Fruit fly (Drosophila melanogaster): Measurements from ENCODE around the gene Srp72.

The Srp72 gene

dm6 chr3R:20560019-20560667 lies 28.4 kb upstream of the Srp72 start, which contains the start of gene CG15922 (continued):
- TF ChIP-seq lilli (GFP tag; optimal IDR thresholded peaks at IDR 0.05) = peak; percentile 44
- no peak for TF ChIP-seq Gug (GFP tag; IDR thresholded peaks at IDR 0.05)
- no peak for TF ChIP-seq Sin3A (optimal IDR thresholded peaks at IDR 0.05)
- no peak for TF ChIP-seq fd96Cb (tag; optimal IDR thresholded peaks at IDR 0.05)
- no peak for TF ChIP-seq klu (GFP tag; IDR thresholded peaks at IDR 0.05)
- TF ChIP-seq Blimp-1 (GFP tag; optimal IDR thresholded peaks at IDR 0.05) = peak; percentile 10
- TF ChIP-seq trh (GFP tag; optimal IDR thresholded peaks at IDR 0.05) = no peak
- TF ChIP-seq bsh (GFP tag; optimal IDR thresholded peaks at IDR 0.05) = no peak
- TF ChIP-seq CG16813 (GFP tag; IDR thresholded peaks at IDR 0.05; ENCODE audit: partially characterized antibody) = no peak
- no peak for TF ChIP-seq prd (optimal IDR thresholded peaks at IDR 0.05)
- TF ChIP-seq prd (GFP tag; IDR thresholded peaks at IDR 0.05) = peak; percentile 7; the same call in 1 of the 3 replicates
- TF ChIP-seq CG12219 (GFP tag; optimal IDR thresholded peaks at IDR 0.05) = no peak
- TF ChIP-seq cwo (GFP tag; optimal IDR thresholded peaks at IDR 0.05) = peak; percentile 39
- TF ChIP-seq CG18599 (GFP tag; optimal IDR thresholded peaks at IDR 0.05) = peak; percentile 0
- TF ChIP-seq crc (GFP tag; optimal IDR thresholded peaks at IDR 0.05) = no peak
- TF ChIP-seq yki (optimal IDR thresholded peaks at IDR 0.05) = no peak
- TF ChIP-seq CG17612 (GFP tag; IDR thresholded peaks at IDR 0.05) = no peak
- TF ChIP-seq CG8089 (GFP tag; optimal IDR thresholded peaks at IDR 0.05) = no peak
- TF ChIP-seq Pdp1 (GFP tag; optimal IDR thresholded peaks at IDR 0.05) = peak in 1 of 2 experiments; percentile 50
- TF ChIP-seq ewg (GFP tag; optimal IDR thresholded peaks at IDR 0.05) = no peak
- no peak for TF ChIP-seq CG17568 (GFP tag; optimal IDR thresholded peaks at IDR 0.05)
- TF ChIP-seq dm (GFP tag; optimal IDR thresholded peaks at IDR 0.05) = no peak
- no peak for TF ChIP-seq Ravus (GFP tag; IDR thresholded peaks at IDR 0.05)
- no peak for TF ChIP-seq sr (GFP tag; IDR thresholded peaks at IDR 0.05)
- no peak for TF ChIP-seq fd3F (GFP tag; optimal IDR thresholded peaks at IDR 0.05)
- peak; percentile 33 for TF ChIP-seq CoRest (tag; optimal IDR thresholded peaks at IDR 0.05)
- TF ChIP-seq CG6791 (GFP tag; IDR thresholded peaks at IDR 0.05; ENCODE audit: partially characterized antibody) = no peak
- TF ChIP-seq crp (GFP tag; optimal IDR thresholded peaks at IDR 0.05) = no peak
- TF ChIP-seq ab (GFP tag; optimal IDR thresholded peaks at IDR 0.05) = no peak
- TF ChIP-seq CG6813 (GFP tag; optimal IDR thresholded peaks at IDR 0.05) = no peak
- TF ChIP-seq psq (GFP tag; optimal IDR thresholded peaks at IDR 0.05) = no peak
- no peak for TF ChIP-seq CG17385 (GFP tag; optimal IDR thresholded peaks at IDR 0.05)
- no peak for TF ChIP-seq corto (GFP tag; optimal IDR thresholded peaks at IDR 0.05)
- TF ChIP-seq BtbVII (GFP tag; optimal IDR thresholded peaks at IDR 0.05) = no peak
- TF ChIP-seq HmgD (GFP tag; optimal IDR thresholded peaks at IDR 0.05) = no peak
- TF ChIP-seq ap (GFP tag; IDR thresholded peaks at IDR 0.05) = 0 out of 2 replicates have a peak, but pooled peaks have one; percentile 31
- no peak for TF ChIP-seq grau (tag; optimal IDR thresholded peaks at IDR 0.05)
- TF ChIP-seq CG3281 (GFP tag; optimal IDR thresholded peaks at IDR 0.05) = peak; percentile 3
- peak; percentile 50 for TF ChIP-seq CG2678 (tag; optimal IDR thresholded peaks at IDR 0.05)
- no peak for TF ChIP-seq btn (GFP tag; optimal IDR thresholded peaks at IDR 0.05)
- TF ChIP-seq zfh2 (GFP tag; optimal IDR thresholded peaks at IDR 0.05) = no peak
- TF ChIP-seq CG2889 (GFP tag; IDR thresholded peaks at IDR 0.05) = peak; percentile 11; the same call in 1 of the 3 replicates
- no peak for TF ChIP-seq CG4854 (GFP tag; optimal IDR thresholded peaks at IDR 0.05)
- peak; percentile 27; the same call in 1 of the 2 replicates for TF ChIP-seq vvl (GFP tag; IDR thresholded peaks at IDR 0.05)
- TF ChIP-seq CG6689 (GFP tag; IDR thresholded peaks at IDR 0.05) = 0 out of 2 replicates have a peak, but pooled peaks have one; percentile 22
- TF ChIP-seq az2 (GFP tag; optimal IDR thresholded peaks at IDR 0.05) = peak; percentile 30
- peak; percentile 58 for TF ChIP-seq slbo (GFP tag; IDR thresholded peaks at IDR 0.05)
- TF ChIP-seq Lhr (GFP tag; optimal IDR thresholded peaks at IDR 0.05) = no peak
- peak; percentile 67 for TF ChIP-seq D19B (GFP tag; optimal IDR thresholded peaks at IDR 0.05)
- TF ChIP-seq sd (tag; optimal IDR thresholded peaks at IDR 0.05) = peak; percentile 45
